Worm (Caenorhabditis elegans) whole organism, young adult: ENCODE measurements around the gene crb-3.

Experiments
- F57A8.1 ChIP-seq: fragments of 200-800 bp; sonication (Bioruptor generic); optimal IDR thresholded peaks from 2 replicates; lab custom pipeline; 2018; ENCODE audit warnings: mild to moderate bottlenecking, missing genetic modification characterization, moderate library complexity, missing compliant biosample characterization
- snpc-4 ChIP-seq, 5 experiments: fragments of 150-350 bp in 1 of 5; sonication (generic microtip) in 4 of 5; optimal IDR thresholded peaks; 2 replicates each; lab custom pipeline; 2014 to 2018; ENCODE audit warnings: missing genetic modification characterization in 5 of 5, missing biosample characterization in 3 of 5, antibody characterized with exemption in 2 of 5, mild to moderate bottlenecking in 2 of 5, missing compliant biosample characterization in 2 of 5, missing genotype in 2 of 5, moderate library complexity in 2 of 5, missing genetic modification reagents in 1 of 5
- tlf-1 ChIP-seq: fragments of 200-800 bp; sonication (Bioruptor generic); optimal IDR thresholded peaks from 2 replicates; lab custom pipeline; 2018; ENCODE audit warnings: mild to moderate bottlenecking, missing genetic modification characterization, missing compliant biosample characterization

- no peak for TF ChIP-seq snpc-4 (GFP tag; optimal IDR thresholded peaks at IDR 0.05; lab: Kevin White, UChicago)
- no peak for TF ChIP-seq snpc-4 (tag; optimal IDR thresholded peaks at IDR 0.05; lab: Kevin White, UChicago)
- no peak for TF ChIP-seq tlf-1
- no peak for TF ChIP-seq F57A8.1
Observed at ce11 chrX:9183836-9184235, 19.7 kb upstream of the crb-3 start, which contains the start of gene Y81B9A.2.
